In genomic region chr2L:11813665-11814087, dm6 we compare ENCODE assay signal across 1 fruit fly cellular context.
TF ChIP-seq lines count a peak whose summit lies in the region.

TSS of gene CycY (minus strand) at chr2L:11813780.

TF ChIP-seq in whole organism, embryonic, 481 proteins besides CTCF, POLR2A, EP300 and RAD21 (continued from another document and continues in another):
- TF ChIP-seq CG5180 (GFP tag; optimal IDR thresholded peaks at IDR 0.05; lab: Kevin White, UChicago) (no peak), Dbx (GFP tag; IDR thresholded peaks at IDR 0.05; lab: Robert Waterston, UW) (no peak), CG17912 (GFP tag; optimal IDR thresholded peaks at IDR 0.05; lab: Kevin White, UChicago) (no peak), amos (GFP tag; IDR thresholded peaks at IDR 0.05; lab: Robert Waterston, UW; ENCODE audit: partially characterized antibody) (peak; percentile 68), Hmr (GFP tag; optimal IDR thresholded peaks at IDR 0.05; lab: Kevin White, UChicago) (peak; percentile 62), CG15696 (tag; optimal IDR thresholded peaks at IDR 0.05; lab: Kevin White, UChicago) (peak; percentile 15), scrt (GFP tag; optimal IDR thresholded peaks at IDR 0.05; lab: Kevin White, UChicago) (no peak), CG2129 (GFP tag; IDR thresholded peaks at IDR 0.05; lab: Robert Waterston, UW; ENCODE audit: partially characterized antibody) (peak; percentile 67), D19B (GFP tag; optimal IDR thresholded peaks at IDR 0.05; lab: Kevin White, UChicago) (no peak), CG31365 (tag; optimal IDR thresholded peaks at IDR 0.05; lab: Kevin White, UChicago) (no peak), CG8478 (optimal IDR thresholded peaks at IDR 0.05; lab: Kevin White, UChicago) (no peak), Drgx (GFP tag; IDR thresholded peaks at IDR 0.05; lab: Robert Waterston, UW) (no peak), psq (GFP tag; optimal IDR thresholded peaks at IDR 0.05; lab: Kevin White, UChicago) (no peak), Rfx (GFP tag; IDR thresholded peaks at IDR 0.05; lab: Robert Waterston, UW) (no peak), CG11504 (tag; optimal IDR thresholded peaks at IDR 0.05; lab: Kevin White, UChicago) (peak; percentile 42), CG4424 (GFP tag; optimal IDR thresholded peaks at IDR 0.05; lab: Kevin White, UChicago) (peak; percentile 19), sima (GFP tag; optimal IDR thresholded peaks at IDR 0.05; lab: Kevin White, UChicago) (no peak), ssp (GFP tag; IDR thresholded peaks at IDR 0.05; lab: Robert Waterston, UW) (0 out of 2 replicates have a peak, but pooled peaks have one; percentile 9), tgo (GFP tag; IDR thresholded peaks at IDR 0.05; lab: Robert Waterston, UW) (no peak), salm (tag; optimal IDR thresholded peaks at IDR 0.05; lab: Kevin White, UChicago) (no peak), pros (GFP tag; optimal IDR thresholded peaks at IDR 0.05; lab: Kevin White, UChicago) (no peak), CG11560 (tag; IDR thresholded peaks at IDR 0.05; lab: Robert Waterston, UW) (no peak), row (GFP tag; IDR thresholded peaks at IDR 0.05; lab: Robert Waterston, UW) (peak; percentile 24; the same call in 1 of the 3 replicates), CG17385 (GFP tag; optimal IDR thresholded peaks at IDR 0.05; lab: Kevin White, UChicago) (no peak), zfh1 (GFP tag; IDR thresholded peaks at IDR 0.05; lab: Robert Waterston, UW) (no peak; the same call in 2 of the 3 replicates), Aef1 (GFP tag; IDR thresholded peaks at IDR 0.05; lab: Robert Waterston, UW) (no peak), CG8281 (tag; optimal IDR thresholded peaks at IDR 0.05; lab: Kevin White, UChicago) (no peak), CG1603 (tag; optimal IDR thresholded peaks at IDR 0.05; lab: Kevin White, UChicago) (peak; percentile 29), pita (GFP tag; optimal IDR thresholded peaks at IDR 0.05; lab: Kevin White, UChicago) (no peak), CG17359 (tag; optimal IDR thresholded peaks at IDR 0.05; lab: Kevin White, UChicago) (peak; percentile 2), CG9727 (GFP tag; optimal IDR thresholded peaks at IDR 0.05; lab: Kevin White, UChicago) (peak; percentile 27), CG6254 (GFP tag; optimal IDR thresholded peaks at IDR 0.05; lab: Kevin White, UChicago) (no peak), Pdp1 (GFP tag; optimal IDR thresholded peaks at IDR 0.05; lab: Kevin White, UChicago) (peak in 1 of 2 experiments; percentile 19), nmo (GFP tag; optimal IDR thresholded peaks at IDR 0.05; lab: Kevin White, UChicago) (peak; percentile 62), CG17802 (tag; optimal IDR thresholded peaks at IDR 0.05; lab: Kevin White, UChicago) (no peak), Eip74EF (GFP tag; optimal IDR thresholded peaks at IDR 0.05; lab: Kevin White, UChicago) (no peak), CG17612 (GFP tag; IDR thresholded peaks at IDR 0.05; lab: Robert Waterston, UW) (no peak), sna (GFP tag; IDR thresholded peaks at IDR 0.05; lab: Robert Waterston, UW; ENCODE audit: partially characterized antibody) (no peak; the same call in none of the 2 replicates), CG16813 (GFP tag; IDR thresholded peaks at IDR 0.05; lab: Robert Waterston, UW; ENCODE audit: partially characterized antibody) (peak; percentile 64), CG3726 (GFP tag; IDR thresholded peaks at IDR 0.05; lab: Robert Waterston, UW) (no peak), Lhr (GFP tag; optimal IDR thresholded peaks at IDR 0.05; lab: Kevin White, UChicago) (peak; percentile 78), Fer2 (tag; optimal IDR thresholded peaks at IDR 0.05; lab: Kevin White, UChicago) (no peak), Adf1 (GFP tag; IDR thresholded peaks at IDR 0.05; lab: Robert Waterston, UW) (peak; percentile 86), CG30020 (tag; optimal IDR thresholded peaks at IDR 0.05; lab: Kevin White, UChicago) (peak; percentile 40), mirr (GFP tag; optimal IDR thresholded peaks at IDR 0.05; lab: Kevin White, UChicago) (no peak), dmrt99B (tag; optimal IDR thresholded peaks at IDR 0.05; lab: Kevin White, UChicago) (no peak), bcd (GFP tag; optimal IDR thresholded peaks at IDR 0.05; lab: Kevin White, UChicago) (no peak), Stat92E (GFP tag; optimal IDR thresholded peaks at IDR 0.05; lab: Kevin White, UChicago) (peak in 1 of 3 experiments; percentile 6), lab (GFP tag; optimal IDR thresholded peaks at IDR 0.05; lab: Kevin White, UChicago) (no peak), schlank (tag; optimal IDR thresholded peaks at IDR 0.05; lab: Kevin White, UChicago) (no peak), CG2712 (tag; optimal IDR thresholded peaks at IDR 0.05; lab: Kevin White, UChicago) (peak; percentile 67), CG16863 (GFP tag; optimal IDR thresholded peaks at IDR 0.05; lab: Kevin White, UChicago) (no peak), nerfin-1 (tag; optimal IDR thresholded peaks at IDR 0.05; lab: Kevin White, UChicago) (peak; percentile 27), Mad (GFP tag; optimal IDR thresholded peaks at IDR 0.05; lab: Kevin White, UChicago) (no peak), CG3838 (GFP tag; optimal IDR thresholded peaks at IDR 0.05; lab: Kevin White, UChicago) (no peak), CG1529 (GFP tag; optimal IDR thresholded peaks at IDR 0.05; lab: Kevin White, UChicago) (no peak), Poxn (GFP tag; IDR thresholded peaks at IDR 0.05; lab: Robert Waterston, UW) (no peak), CG12659 (GFP tag; optimal IDR thresholded peaks at IDR 0.05; lab: Kevin White, UChicago) (peak; percentile 50), ash1 (GFP tag; optimal IDR thresholded peaks at IDR 0.05; lab: Kevin White, UChicago) (no peak), lmd (GFP tag; IDR thresholded peaks at IDR 0.05; lab: Robert Waterston, UW) (no peak), lbe (GFP tag; optimal IDR thresholded peaks at IDR 0.05; lab: Kevin White, UChicago) (no peak), Side (GFP tag; optimal IDR thresholded peaks at IDR 0.05; lab: Kevin White, UChicago) (no peak), dpn (GFP tag; optimal IDR thresholded peaks at IDR 0.05; lab: Kevin White, UChicago) (peak in 1 of 2 experiments; percentile 10), gem (tag; optimal IDR thresholded peaks at IDR 0.05; lab: Kevin White, UChicago) (peak; percentile 57), corto (GFP tag; optimal IDR thresholded peaks at IDR 0.05; lab: Kevin White, UChicago) (no peak), HmgD (GFP tag; optimal IDR thresholded peaks at IDR 0.05; lab: Kevin White, UChicago) (no peak), Gug (GFP tag; IDR thresholded peaks at IDR 0.05; lab: Robert Waterston, UW) (no peak), grn (GFP tag; optimal IDR thresholded peaks at IDR 0.05; lab: Kevin White, UChicago) (no peak), chm (GFP tag; IDR thresholded peaks at IDR 0.05; lab: Robert Waterston, UW) (no peak), onecut (GFP tag; IDR thresholded peaks at IDR 0.05; lab: Robert Waterston, UW) (no peak), CG32532 (GFP tag; IDR thresholded peaks at IDR 0.05; lab: Robert Waterston, UW) (no peak), CG18476 (GFP tag; optimal IDR thresholded peaks at IDR 0.05; lab: Kevin White, UChicago) (no peak), CG30431 (GFP tag; optimal IDR thresholded peaks at IDR 0.05; lab: Kevin White, UChicago) (no peak), CG14014 (GFP tag; IDR thresholded peaks at IDR 0.05; lab: Robert Waterston, UW) (no peak), pan (optimal IDR thresholded peaks at IDR 0.05; lab: Kevin White, UChicago) (no peak), pan (GFP tag; optimal IDR thresholded peaks at IDR 0.05 in 1 of 2, IDR thresholded peaks at IDR 0.05 in 1 of 2) (no peak), Nf-YB (GFP tag; optimal IDR thresholded peaks at IDR 0.05; lab: Kevin White, UChicago) (no peak), CG10565 (GFP tag; optimal IDR thresholded peaks at IDR 0.05; lab: Kevin White, UChicago) (no peak), Spps (tag; optimal IDR thresholded peaks at IDR 0.05; lab: Kevin White, UChicago) (peak; percentile 15), CG10274 (GFP tag; optimal IDR thresholded peaks at IDR 0.05; lab: Kevin White, UChicago) (no peak), ro (GFP tag; IDR thresholded peaks at IDR 0.05; lab: Robert Waterston, UW) (no peak), CG15269 (tag; optimal IDR thresholded peaks at IDR 0.05; lab: Kevin White, UChicago) (no peak), CG33213 (GFP tag; optimal IDR thresholded peaks at IDR 0.05; lab: Kevin White, UChicago) (no peak), vfl (GFP tag; optimal IDR thresholded peaks at IDR 0.05; lab: Kevin White, UChicago) (no peak), Meics (GFP tag; optimal IDR thresholded peaks at IDR 0.05; lab: Kevin White, UChicago) (no peak), Jarid2 (GFP tag; optimal IDR thresholded peaks at IDR 0.05; lab: Kevin White, UChicago) (no peak), Atf-2 (GFP tag; optimal IDR thresholded peaks at IDR 0.05; lab: Kevin White, UChicago) (no peak), unc-4 (GFP tag; IDR thresholded peaks at IDR 0.05; lab: Robert Waterston, UW; ENCODE audit: partially characterized antibody) (peak; percentile 71), Scr (GFP tag; IDR thresholded peaks at IDR 0.05; lab: Robert Waterston, UW; ENCODE audit: partially characterized antibody) (peak; percentile 79), CG6683 (GFP tag; optimal IDR thresholded peaks at IDR 0.05; lab: Kevin White, UChicago) (no peak), CG34224 (GFP tag; IDR thresholded peaks at IDR 0.05; lab: Robert Waterston, UW; ENCODE audit: partially characterized antibody) (peak; percentile 74; the same call in 2 of the 3 replicates), Vsx1 (GFP tag; optimal IDR thresholded peaks at IDR 0.05; lab: Kevin White, UChicago) (peak; percentile 5), sens (GFP tag; lab: Kevin White, UChicago) (peak; percentile 80), Fer3 (tag; optimal IDR thresholded peaks at IDR 0.05; lab: Kevin White, UChicago) (no peak), vvl (GFP tag; IDR thresholded peaks at IDR 0.05; lab: Robert Waterston, UW) (no peak), unpg (GFP tag; optimal IDR thresholded peaks at IDR 0.05; lab: Kevin White, UChicago) (peak; percentile 8), slbo (GFP tag; IDR thresholded peaks at IDR 0.05; lab: Robert Waterston, UW) (no peak; the same call in 1 of the 2 replicates), pnt (GFP tag; optimal IDR thresholded peaks at IDR 0.05; lab: Kevin White, UChicago) (no peak), dmrt11E (tag; optimal IDR thresholded peaks at IDR 0.05; lab: Kevin White, UChicago) (peak; percentile 31), Ada2b (GFP tag; IDR thresholded peaks at IDR 0.05; lab: Robert Waterston, UW) (no peak), al (GFP tag; IDR thresholded peaks at IDR 0.05; lab: Robert Waterston, UW) (no peak), jumu (GFP tag; optimal IDR thresholded peaks at IDR 0.05; lab: Kevin White, UChicago) (no peak), CG13624 (GFP tag; optimal IDR thresholded peaks at IDR 0.05; lab: Kevin White, UChicago) (no peak), gfzf (GFP tag; optimal IDR thresholded peaks at IDR 0.05; lab: Kevin White, UChicago) (peak; percentile 81), HLH54F (GFP tag; optimal IDR thresholded peaks at IDR 0.05; lab: Kevin White, UChicago) (no peak), CG11696 (GFP tag; IDR thresholded peaks at IDR 0.05; lab: Robert Waterston, UW) (no peak), CG34376 (GFP tag; optimal IDR thresholded peaks at IDR 0.05; lab: Kevin White, UChicago) (no peak), CG1792 (GFP tag; optimal IDR thresholded peaks at IDR 0.05; lab: Kevin White, UChicago) (no peak), hbn (GFP tag; IDR thresholded peaks at IDR 0.05; lab: Robert Waterston, UW; ENCODE audit: partially characterized antibody) (peak; percentile 66), CG8924 (tag; optimal IDR thresholded peaks at IDR 0.05; lab: Kevin White, UChicago) (peak; percentile 33), CG13424 (tag; optimal IDR thresholded peaks at IDR 0.05; lab: Kevin White, UChicago) (peak; percentile 14), CG10366 (GFP tag; IDR thresholded peaks at IDR 0.05; lab: Robert Waterston, UW) (no peak), Six4 (GFP tag; optimal IDR thresholded peaks at IDR 0.05; lab: Kevin White, UChicago) (no peak), CG6813 (GFP tag; optimal IDR thresholded peaks at IDR 0.05; lab: Kevin White, UChicago) (no peak), ac (GFP tag; optimal IDR thresholded peaks at IDR 0.05; lab: Kevin White, UChicago) (no peak), H2.0 (GFP tag; IDR thresholded peaks at IDR 0.05; lab: Robert Waterston, UW) (no peak), tx (GFP tag; optimal IDR thresholded peaks at IDR 0.05; lab: Kevin White, UChicago) (no peak), Dip3 (GFP tag; optimal IDR thresholded peaks at IDR 0.05; lab: Kevin White, UChicago) (no peak), bowl (GFP tag; IDR thresholded peaks at IDR 0.05; lab: Robert Waterston, UW) (no peak), nau (GFP tag; optimal IDR thresholded peaks at IDR 0.05; lab: Kevin White, UChicago) (no peak), CG3407 (GFP tag; optimal IDR thresholded peaks at IDR 0.05; lab: Kevin White, UChicago) (no peak), CG6854 (GFP tag; optimal IDR thresholded peaks at IDR 0.05; lab: Kevin White, UChicago) (no peak), Awh (GFP tag; IDR thresholded peaks at IDR 0.05; lab: Robert Waterston, UW) (no peak), Bgb (GFP tag; IDR thresholded peaks at IDR 0.05; lab: Robert Waterston, UW; ENCODE audit: partially characterized antibody) (peak; percentile 68), CoRest (tag; optimal IDR thresholded peaks at IDR 0.05; lab: Kevin White, UChicago) (peak; percentile 30), Neu2 (GFP tag; optimal IDR thresholded peaks at IDR 0.05; lab: Kevin White, UChicago; ENCODE audit: borderline replicate concordance) (no peak), grau (tag; optimal IDR thresholded peaks at IDR 0.05; lab: Kevin White, UChicago) (peak; percentile 24), Dp (GFP tag; optimal IDR thresholded peaks at IDR 0.05; lab: Kevin White, UChicago) (peak; percentile 93), CG10321 (GFP tag; IDR thresholded peaks at IDR 0.05; lab: Robert Waterston, UW) (no peak), Nf-YC (tag; optimal IDR thresholded peaks at IDR 0.05; lab: Kevin White, UChicago) (no peak), CG6791 (GFP tag; IDR thresholded peaks at IDR 0.05; lab: Robert Waterston, UW; ENCODE audit: partially characterized antibody) (0 out of 3 replicates have a peak, but pooled peaks have one; percentile 39), Lpt (GFP tag; optimal IDR thresholded peaks at IDR 0.05; lab: Kevin White, UChicago) (no peak), ind (GFP tag; optimal IDR thresholded peaks at IDR 0.05; lab: Kevin White, UChicago) (no peak), chn (GFP tag; optimal IDR thresholded peaks at IDR 0.05; lab: Kevin White, UChicago) (no peak), CG3281 (GFP tag; optimal IDR thresholded peaks at IDR 0.05; lab: Kevin White, UChicago) (no peak), seq (GFP tag; IDR thresholded peaks at IDR 0.05; lab: Robert Waterston, UW) (no peak)
